Fruit fly (Drosophila melanogaster): ENCODE data around the gene CG7194.

CG7194 gene

dm6 chr3L:8338921-8339320 is 35.1 kb upstream of the CG7194 start, which contains the start of gene Pex2 (continued):
- no peak for TF ChIP-seq Doc2 (GFP tag; IDR thresholded peaks at IDR 0.05)
- TF ChIP-seq Nf-YC (tag; optimal IDR thresholded peaks at IDR 0.05) = no peak
- TF ChIP-seq Fer3 (tag; optimal IDR thresholded peaks at IDR 0.05) = no peak
- no peak for TF ChIP-seq corto (GFP tag; optimal IDR thresholded peaks at IDR 0.05)
- no peak for TF ChIP-seq CG17385 (GFP tag; optimal IDR thresholded peaks at IDR 0.05)
- no peak for TF ChIP-seq nom (GFP tag; optimal IDR thresholded peaks at IDR 0.05)
- peak; percentile 66 for TF ChIP-seq Dref (GFP tag; IDR thresholded peaks at IDR 0.05)
- peak; percentile 37; the same call in 1 of the 3 replicates for TF ChIP-seq HLH4C (GFP tag; IDR thresholded peaks at IDR 0.05; ENCODE audit: partially characterized antibody)
- TF ChIP-seq CG10366 (GFP tag; IDR thresholded peaks at IDR 0.05) = no peak
- no peak for TF ChIP-seq CG2875 (GFP tag; optimal IDR thresholded peaks at IDR 0.05)
- TF ChIP-seq Ets97D (GFP tag; optimal IDR thresholded peaks at IDR 0.05) = no peak
- TF ChIP-seq zfh1 (GFP tag; IDR thresholded peaks at IDR 0.05) = no peak
- no peak for TF ChIP-seq CG15479 (GFP tag; optimal IDR thresholded peaks at IDR 0.05)
- peak; percentile 20 for TF ChIP-seq CoRest (tag; optimal IDR thresholded peaks at IDR 0.05)
- no peak for TF ChIP-seq CG8388 (GFP tag; optimal IDR thresholded peaks at IDR 0.05)
- TF ChIP-seq CG17328 (GFP tag; IDR thresholded peaks at IDR 0.05) = no peak
- TF ChIP-seq CG18476 (GFP tag; optimal IDR thresholded peaks at IDR 0.05) = no peak
- TF ChIP-seq CG13424 (tag; optimal IDR thresholded peaks at IDR 0.05) = no peak
- no peak for TF ChIP-seq Hr39 (optimal IDR thresholded peaks at IDR 0.05)
- TF ChIP-seq Drgx (GFP tag; IDR thresholded peaks at IDR 0.05) = 0 out of 2 replicates have a peak, but pooled peaks have one; percentile 23
- TF ChIP-seq CG2678 (tag; optimal IDR thresholded peaks at IDR 0.05) = no peak
- TF ChIP-seq Asciz (GFP tag; optimal IDR thresholded peaks at IDR 0.05) = no peak
- peak; percentile 91 for TF ChIP-seq phol (tag; optimal IDR thresholded peaks at IDR 0.05)
- TF ChIP-seq Dp (GFP tag; optimal IDR thresholded peaks at IDR 0.05) = peak; percentile 98
- no peak for TF ChIP-seq pan (optimal IDR thresholded peaks at IDR 0.05)
- TF ChIP-seq pan (GFP tag; optimal IDR thresholded peaks at IDR 0.05 in 1 of 2, IDR thresholded peaks at IDR 0.05 in 1 of 2) = no peak
- TF ChIP-seq HmgD (GFP tag; optimal IDR thresholded peaks at IDR 0.05) = no peak
- no peak for TF ChIP-seq Jarid2 (GFP tag; optimal IDR thresholded peaks at IDR 0.05)
- TF ChIP-seq stwl (tag; optimal IDR thresholded peaks at IDR 0.05) = peak; percentile 95
- TF ChIP-seq Oaz (GFP tag; IDR thresholded peaks at IDR 0.05) = no peak
- TF ChIP-seq Med (GFP tag) = peak; percentile 84
- no peak for TF ChIP-seq CG17912 (GFP tag; optimal IDR thresholded peaks at IDR 0.05)
- no peak for TF ChIP-seq croc (GFP tag; conservative IDR thresholded peaks at IDR 0.05)
- 0 out of 3 replicates have a peak, but pooled peaks have one; percentile 21 for TF ChIP-seq Doc3 (GFP tag; IDR thresholded peaks at IDR 0.05; ENCODE audit: partially characterized antibody)
- TF ChIP-seq CG1792 (GFP tag; optimal IDR thresholded peaks at IDR 0.05) = no peak
- TF ChIP-seq Lhr (GFP tag; optimal IDR thresholded peaks at IDR 0.05) = no peak
- TF ChIP-seq CG34224 (GFP tag; IDR thresholded peaks at IDR 0.05; ENCODE audit: partially characterized antibody) = peak; percentile 34; the same call in 1 of the 3 replicates
- no peak for TF ChIP-seq Hr3 (GFP tag; optimal IDR thresholded peaks at IDR 0.05)
- TF ChIP-seq D19A (tag; optimal IDR thresholded peaks at IDR 0.05) = no peak
- TF ChIP-seq zen (tag; optimal IDR thresholded peaks at IDR 0.05) = no peak
- no peak for TF ChIP-seq eve (GFP tag; optimal IDR thresholded peaks at IDR 0.05)
- no peak for TF ChIP-seq CG7372 (GFP tag; IDR thresholded peaks at IDR 0.05)
- peak; percentile 96 for TF ChIP-seq CG10267 (tag; optimal IDR thresholded peaks at IDR 0.05)
- TF ChIP-seq CrebB (tag; optimal IDR thresholded peaks at IDR 0.05) = no peak
- TF ChIP-seq knrl (GFP tag; IDR thresholded peaks at IDR 0.05; ENCODE audit: partially characterized antibody) = no peak
- TF ChIP-seq Hmx (GFP tag; optimal IDR thresholded peaks at IDR 0.05) = no peak
- no peak for TF ChIP-seq CG6689 (GFP tag; IDR thresholded peaks at IDR 0.05)
- no peak for TF ChIP-seq ac (GFP tag; optimal IDR thresholded peaks at IDR 0.05)
- no peak for TF ChIP-seq CG14014 (GFP tag; IDR thresholded peaks at IDR 0.05)
- no peak for TF ChIP-seq CG2202 (tag; optimal IDR thresholded peaks at IDR 0.05)
- TF ChIP-seq CG32767 (GFP tag; IDR thresholded peaks at IDR 0.05) = 0 out of 2 replicates have a peak, but pooled peaks have one; percentile 14

Measured in whole organism, embryonic.